Fruit fly (Drosophila melanogaster) whole organism, adult: ENCODE data around the gene CG17202.

Experiments used
- CG11617 ChIP-seq: fragments of 200-800 bp; sonication (Bioruptor generic); optimal IDR thresholded peaks from 2 replicates; lab custom pipeline; 2017; ENCODE audit warnings: mild to moderate bottlenecking, missing biosample characterization, missing genetic modification reagents, missing genetic modification characterization
- CG12768 ChIP-seq: fragments of 200-800 bp; sonication (Bioruptor generic); optimal IDR thresholded peaks from 2 replicates; lab custom pipeline; 2017; ENCODE audit warnings: missing biosample characterization, missing genetic modification characterization, mild to moderate bottlenecking, moderate library complexity, missing genetic modification reagents
- CG14711 ChIP-seq: fragments of 200-800 bp; sonication (Bioruptor generic); optimal IDR thresholded peaks from 2 replicates; lab custom pipeline; 2018; ENCODE audit warnings: missing biosample characterization, mild to moderate bottlenecking, missing genetic modification characterization, moderate library complexity
- CG1620 ChIP-seq: fragments of 200-800 bp; sonication (Bioruptor generic); optimal IDR thresholded peaks from 2 replicates; lab custom pipeline; 2016; ENCODE audit warnings: missing biosample characterization, missing genetic modification characterization
- CG33017 ChIP-seq: fragments of 200-800 bp; sonication (Bioruptor generic); optimal IDR thresholded peaks from 2 replicates; lab custom pipeline; 2018; ENCODE audit warnings: missing biosample characterization, mild to moderate bottlenecking, missing genetic modification characterization, moderate library complexity
- CG5204 ChIP-seq: fragments of 200-800 bp; sonication (Bioruptor generic); optimal IDR thresholded peaks from 2 replicates; lab custom pipeline; 2016; ENCODE audit warnings: missing biosample characterization, missing genetic modification characterization
- CG7045 ChIP-seq: fragments of 200-800 bp; sonication (Bioruptor generic); optimal IDR thresholded peaks from 2 replicates; lab custom pipeline; 2017; ENCODE audit warnings: missing biosample characterization, mild to moderate bottlenecking, missing genetic modification characterization
- CG7101 ChIP-seq: fragments of 200-800 bp; sonication (Bioruptor generic); optimal IDR thresholded peaks from 2 replicates; lab custom pipeline; 2018; ENCODE audit warnings: missing biosample characterization, mild to moderate bottlenecking, missing genetic modification characterization, moderate library complexity
- Clk ChIP-seq: fragments of 200-800 bp; sonication (Bioruptor generic); optimal IDR thresholded peaks from 2 replicates; lab custom pipeline; 2017; ENCODE audit warnings: missing biosample characterization, missing genetic modification characterization
- Crg-1 ChIP-seq: fragments of 200-800 bp; sonication (Bioruptor generic); optimal IDR thresholded peaks from 2 replicates; lab custom pipeline; 2016; ENCODE audit warnings: missing biosample characterization, missing genetic modification characterization
- Hr96 ChIP-seq: fragments of 200-800 bp; sonication (Bioruptor generic); optimal IDR thresholded peaks from 2 replicates; lab custom pipeline; 2016; ENCODE audit warnings: missing biosample characterization, missing genetic modification characterization
- Mnt ChIP-seq: fragments of 200-800 bp; sonication (Bioruptor generic); optimal IDR thresholded peaks from 2 replicates; lab custom pipeline; 2016; ENCODE audit warnings: missing biosample characterization, mild to moderate bottlenecking, missing genetic modification characterization
- bab1 ChIP-seq: fragments of 200-800 bp; sonication (Bioruptor generic); optimal IDR thresholded peaks from 3 replicates; lab custom pipeline; 2019; ENCODE audit warnings: missing biosample characterization, mild to moderate bottlenecking, missing genetic modification characterization, moderate library complexity
- cic ChIP-seq: fragments of 200-800 bp; sonication (Bioruptor generic); optimal IDR thresholded peaks from 2 replicates; lab custom pipeline; 2017; ENCODE audit warnings: missing biosample characterization, mild to moderate bottlenecking, missing genetic modification characterization, moderate library complexity
- cnc ChIP-seq, 2 experiments: fragments of >200 bp; optimal IDR thresholded peaks; 2 replicates each; lab custom pipeline; 2017
- kay ChIP-seq: fragments of 200-800 bp; sonication (Bioruptor generic); peaks from one replicate; lab custom pipeline; 2016; ENCODE audit warnings: missing biosample characterization, missing genetic modification characterization, borderline replicate concordance
- ovo ChIP-seq: fragments of 200-800 bp; sonication (Bioruptor generic); optimal IDR thresholded peaks from 2 replicates; lab custom pipeline; 2016; ENCODE audit warnings: missing biosample characterization, missing genetic modification characterization
- pad ChIP-seq: fragments of 200-800 bp; sonication (Bioruptor generic); optimal IDR thresholded peaks from 3 replicates; lab custom pipeline; 2017; ENCODE audit warnings: missing biosample characterization, missing genetic modification characterization, mild to moderate bottlenecking, moderate library complexity, missing genetic modification reagents
- tj ChIP-seq: fragments of 200-800 bp; sonication (Bioruptor generic); optimal IDR thresholded peaks from 3 replicates; lab custom pipeline; 2017; ENCODE audit warnings: missing biosample characterization, mild to moderate bottlenecking, missing genetic modification characterization, moderate library complexity
- toe ChIP-seq: fragments of 200-800 bp; sonication (Bioruptor generic); optimal IDR thresholded peaks from 2 replicates; lab custom pipeline; 2016; ENCODE audit warnings: missing biosample characterization, missing genetic modification characterization

The CG17202 gene

DNA sequence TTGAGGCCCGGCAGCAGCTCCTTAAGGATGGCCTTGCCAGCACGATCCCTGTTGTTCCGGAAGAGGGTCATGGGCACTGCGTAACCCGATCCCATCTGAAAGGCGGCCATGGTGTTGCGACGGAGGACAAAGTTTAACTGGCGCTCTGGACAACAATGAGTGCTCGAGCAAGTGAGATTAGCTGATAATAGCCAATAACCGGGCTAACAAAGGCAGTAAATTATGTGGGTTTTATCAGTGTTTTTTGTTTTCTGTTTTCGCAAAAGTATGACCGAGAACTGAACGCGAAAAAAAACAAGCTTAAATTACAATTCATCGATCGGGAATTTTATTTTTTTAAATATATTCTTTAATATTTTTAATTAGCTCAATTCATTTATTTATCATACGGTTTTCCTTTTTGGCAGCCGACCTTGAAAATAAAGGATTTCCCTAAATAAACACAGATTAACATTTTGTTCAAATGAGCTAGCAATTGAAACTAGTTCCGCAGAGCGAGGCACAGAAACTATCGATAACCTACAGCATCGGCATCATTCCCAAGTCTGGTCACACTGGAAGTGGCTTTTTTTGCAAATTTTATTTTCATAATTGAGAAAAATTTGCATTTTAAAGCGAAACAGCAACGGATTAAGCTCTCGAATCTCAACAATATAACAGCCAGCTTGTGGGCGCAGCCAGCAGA lies 9.2 kb upstream of the CG17202 start, which contains the start of the genes Dip-C and pps:
Dip-C (minus strand) TSS at position 486 of the 685 bp plus-strand sequence.
pps (plus strand) TSS at position 555 of the 685 bp plus-strand sequence.
- TF ChIP-seq CG11617 (GFP tag; lab: Kevin White, UChicago) = peak; percentile 11
- peak; percentile 27 for TF ChIP-seq CG33017 (tag; lab: Kevin White, UChicago)
- no peak for TF ChIP-seq Crg-1
- TF ChIP-seq bab1 (GFP tag; lab: Kevin White, UChicago) = peak; percentile 14
- TF ChIP-seq Clk (GFP tag; lab: Kevin White, UChicago) = no peak
- TF ChIP-seq Mnt (GFP tag; lab: Kevin White, UChicago) = peak; percentile 10
- TF ChIP-seq kay (GFP tag; lab: Kevin White, UChicago) = no peak

DNA sequence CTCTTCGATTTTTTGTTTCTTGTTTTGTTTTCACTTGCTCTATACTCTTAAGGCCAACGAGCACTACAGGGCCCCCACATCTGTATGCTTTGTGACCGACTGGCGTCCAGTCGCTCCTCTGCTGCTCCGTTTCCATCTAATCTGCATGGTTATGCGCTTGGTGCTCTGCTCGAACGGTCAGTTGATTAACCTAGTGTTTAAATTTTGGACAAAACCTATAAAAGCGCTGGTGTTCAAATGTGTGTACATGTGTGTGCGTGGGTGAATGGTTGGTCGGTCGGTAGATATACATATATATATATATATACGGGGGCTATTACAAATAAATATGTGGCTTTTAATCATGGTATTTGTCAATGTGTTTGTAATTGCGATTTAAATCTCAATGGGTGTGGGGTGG lies 1.4 kb downstream of the CG17202 start:
- no peak for TF ChIP-seq kay (GFP tag; lab: Kevin White, UChicago)
- TF ChIP-seq Clk (GFP tag; lab: Kevin White, UChicago) = no peak
- TF ChIP-seq CG33017 (tag; lab: Kevin White, UChicago) = no peak
- TF ChIP-seq CG1620 (GFP tag; lab: Kevin White, UChicago) = no peak
- no peak for TF ChIP-seq ovo

DNA sequence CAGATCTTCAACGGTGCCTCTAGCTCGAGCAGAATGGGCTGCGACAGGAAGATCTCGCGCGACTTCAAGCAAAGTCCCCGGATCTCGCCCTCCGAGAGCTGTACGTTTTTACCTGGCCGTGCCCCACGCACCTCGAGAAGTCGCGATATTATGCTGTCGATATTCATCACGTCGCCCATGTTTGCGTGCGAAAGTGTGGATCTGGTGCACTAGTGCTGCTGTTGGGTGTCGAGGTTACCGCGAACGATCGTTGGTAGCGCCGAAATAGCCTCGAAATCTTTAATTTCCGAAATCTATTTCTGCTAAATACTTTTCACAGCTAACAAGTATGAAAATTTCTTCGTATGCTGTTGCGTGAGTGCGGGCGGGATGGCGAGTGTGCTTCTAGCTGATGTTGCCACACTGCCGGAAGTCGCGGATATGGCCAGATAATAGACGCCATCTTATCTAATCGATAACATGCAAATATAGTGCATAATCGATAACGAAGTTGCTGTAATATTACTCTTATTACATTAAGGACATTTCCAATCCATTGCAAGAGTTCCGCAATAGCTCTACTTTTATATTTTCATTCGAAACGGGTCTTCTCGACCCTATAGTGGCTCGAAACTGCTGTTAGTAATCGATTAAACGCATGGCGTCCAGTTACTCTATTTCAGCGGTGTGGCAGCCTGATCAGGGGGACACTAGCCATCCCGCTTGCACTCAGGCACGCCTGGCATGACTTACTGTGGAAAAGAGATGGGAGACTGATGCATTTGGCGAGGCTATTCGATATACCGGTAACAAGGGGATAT lies 3.1 kb downstream of the CG17202 start, which contains the start of gene Pp1-87B:
Pp1-87B (minus strand) TSS at position 408 of the 800 bp plus-strand sequence.
- peak; percentile 40 for TF ChIP-seq CG1620 (GFP tag; lab: Kevin White, UChicago)
- peak; percentile 33 for TF ChIP-seq CG11617 (GFP tag; lab: Kevin White, UChicago)
- TF ChIP-seq CG5204 (GFP tag; lab: Kevin White, UChicago) = no peak
- peak; percentile 4 for TF ChIP-seq Crg-1
- no peak for TF ChIP-seq CG12768 (GFP tag; lab: Kevin White, UChicago)
- TF ChIP-seq CG7045 (GFP tag; lab: Kevin White, UChicago) = peak; percentile 51
- TF ChIP-seq bab1 (GFP tag; lab: Kevin White, UChicago) = peak; percentile 4
- no peak for TF ChIP-seq cic
- no peak for TF ChIP-seq toe (GFP tag; lab: Kevin White, UChicago)
- no peak for TF ChIP-seq ovo
- TF ChIP-seq CG14711 = no peak
- TF ChIP-seq CG33017 (tag; lab: Kevin White, UChicago) = no peak
- TF ChIP-seq tj (GFP tag; lab: Kevin White, UChicago) = peak; percentile 27
- peak; percentile 25 for TF ChIP-seq Mnt (GFP tag; lab: Kevin White, UChicago)
- peak; percentile 24 for TF ChIP-seq CG7101
- TF ChIP-seq Clk (GFP tag; lab: Kevin White, UChicago) = peak; percentile 22
- TF ChIP-seq kay (GFP tag; lab: Kevin White, UChicago) = no peak
- peak; percentile 58 for TF ChIP-seq pad (GFP tag; lab: Kevin White, UChicago)
- TF ChIP-seq cnc (optimal IDR thresholded peaks at IDR 0.05; lab: Kevin White, UChicago) = no peak
- TF ChIP-seq Hr96 (GFP tag; lab: Kevin White, UChicago) = no peak

DNA sequence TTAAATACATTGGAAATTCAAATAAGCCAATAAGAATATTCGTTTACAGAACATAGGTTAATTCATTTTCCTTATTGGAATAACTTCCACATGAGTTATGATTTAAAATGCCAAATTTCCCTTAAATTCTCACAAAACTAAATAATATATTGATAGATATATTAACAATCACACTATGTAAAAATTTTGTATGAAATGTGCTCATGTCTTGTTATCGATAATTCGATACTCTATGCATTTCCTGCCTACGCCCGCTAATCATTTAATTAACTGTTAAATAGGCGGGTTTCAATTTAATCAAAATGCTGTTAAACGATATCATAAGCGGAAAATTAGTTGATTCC lies 3.7 kb downstream of the CG17202 start, which contains the start of gene NANS:
NANS (plus strand) TSS at position 269 of the 344 bp plus-strand sequence.
- TF ChIP-seq CG14711 = no peak
- no peak for TF ChIP-seq kay (GFP tag; lab: Kevin White, UChicago)
- TF ChIP-seq tj (GFP tag; lab: Kevin White, UChicago) = no peak
- TF ChIP-seq CG7045 (GFP tag; lab: Kevin White, UChicago) = no peak
- TF ChIP-seq CG1620 (GFP tag; lab: Kevin White, UChicago) = no peak
- no peak for TF ChIP-seq Crg-1
- no peak for TF ChIP-seq toe (GFP tag; lab: Kevin White, UChicago)
- TF ChIP-seq cnc (optimal IDR thresholded peaks at IDR 0.05; lab: Kevin White, UChicago) = no peak
- TF ChIP-seq Clk (GFP tag; lab: Kevin White, UChicago) = no peak
- no peak for TF ChIP-seq Hr96 (GFP tag; lab: Kevin White, UChicago)

DNA sequence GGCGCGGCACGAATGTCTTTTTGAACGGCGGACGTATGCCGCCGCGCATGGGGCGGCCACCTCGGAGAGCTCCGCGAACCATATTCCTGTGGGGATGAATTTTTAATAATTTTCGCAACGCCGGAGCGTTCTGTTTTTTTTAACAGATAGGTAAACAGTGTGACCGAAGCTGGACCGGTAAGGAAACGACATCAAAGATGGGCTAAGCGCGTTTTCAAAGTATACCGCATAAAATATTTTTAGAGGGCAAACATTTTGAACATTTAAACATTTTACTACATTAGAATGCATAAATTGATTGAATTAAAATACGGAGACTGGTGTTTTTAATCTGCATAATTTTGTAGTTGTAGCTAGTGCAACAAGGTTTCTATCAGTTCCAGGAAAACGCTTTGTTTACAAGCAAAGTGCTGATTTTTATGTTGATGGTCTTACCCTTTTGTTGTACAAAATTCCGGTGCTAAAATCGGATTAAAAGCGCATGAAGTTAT lies 6.6 kb downstream of the CG17202 start, which contains the start of the genes CG5641 and CG5245:
CG5641 (minus strand) TSS at position 163 of the 491 bp plus-strand sequence.
CG5245 (plus strand) TSS at position 441 of the 491 bp plus-strand sequence.
- TF ChIP-seq CG12768 (GFP tag; lab: Kevin White, UChicago) (no peak), Hr96 (GFP tag; lab: Kevin White, UChicago) (no peak), bab1 (GFP tag; lab: Kevin White, UChicago) (peak; percentile 31), cnc (optimal IDR thresholded peaks at IDR 0.05; lab: Kevin White, UChicago) (peak in 1 of 2 experiments; percentile 58)

DNA sequence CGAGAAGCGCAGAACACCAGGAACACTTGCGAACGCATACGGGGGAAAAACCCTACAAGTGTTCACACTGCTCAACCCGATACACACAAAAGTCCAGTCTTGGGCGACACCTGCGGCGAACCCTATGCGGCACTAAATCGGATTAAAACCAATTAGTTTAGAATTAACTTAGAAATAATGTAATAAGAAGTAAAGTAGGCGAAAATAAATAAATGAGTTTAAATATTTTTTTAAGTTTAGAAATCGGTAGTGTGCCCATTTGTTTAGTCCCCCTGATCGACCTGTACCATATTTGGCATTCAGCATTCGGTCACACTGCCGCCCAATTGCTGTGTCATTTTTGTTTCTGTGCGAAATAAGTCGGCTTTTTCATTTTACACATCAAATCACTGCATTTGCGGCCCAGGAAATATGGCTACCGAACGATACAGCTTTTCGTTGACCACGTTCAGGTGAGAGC lies 8.5 kb downstream of the CG17202 start, which contains the start of gene Prosalpha2:
Prosalpha2 (plus strand) TSS at position 292 of the 460 bp plus-strand sequence.
- TF ChIP-seq CG33017 (tag; lab: Kevin White, UChicago) (no peak), Hr96 (GFP tag; lab: Kevin White, UChicago) (no peak), cnc (optimal IDR thresholded peaks at IDR 0.05; lab: Kevin White, UChicago) (peak; percentile 84 to 99), Mnt (GFP tag; lab: Kevin White, UChicago) (peak; percentile 18), CG11617 (GFP tag; lab: Kevin White, UChicago) (no peak)
